Worm (Caenorhabditis elegans) whole organism, early embryonic: ENCODE measurements around the gene flp-10.

Experiments
- aly-1 ChIP-seq: sonication (generic microtip); optimal IDR thresholded peaks from 2 replicates; lab custom pipeline; 2016; ENCODE audit warnings: missing genetic modification characterization, missing compliant biosample characterization
- ama-1 ChIP-seq: fragments of 150-350 bp; optimal IDR thresholded peaks from 2 replicates; lab custom pipeline; 2014
- flt-1 ChIP-seq: fragments of 200-800 bp; sonication (Bioruptor generic); IDR thresholded peaks from 2 replicates; pipeline ENCODE4 v1.3.6; 2022; ENCODE audit warnings: missing genetic modification characterization, missing compliant biosample characterization
- tra-4 ChIP-seq: sonication (generic microtip); optimal IDR thresholded peaks from 2 replicates; lab custom pipeline; 2017; ENCODE audit warnings: missing genetic modification characterization, missing compliant biosample characterization

DNA sequence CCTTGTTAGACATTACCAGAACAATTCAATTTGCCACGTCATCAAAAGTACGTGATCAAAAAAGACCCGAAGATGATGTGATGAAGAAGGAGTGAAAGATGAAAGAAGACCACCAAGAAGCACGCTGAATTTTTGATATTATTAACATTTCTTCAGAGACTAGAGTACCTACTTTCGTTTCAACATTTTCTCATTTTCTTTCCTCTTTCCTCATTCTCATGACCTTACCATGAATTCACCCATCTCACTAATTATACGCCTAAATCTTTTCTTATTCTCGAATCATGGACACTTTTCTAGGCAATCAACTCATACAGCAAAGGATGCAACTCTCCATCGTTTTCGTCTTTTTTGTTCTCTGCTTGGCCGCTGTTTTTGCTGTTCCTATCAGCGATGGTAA, at the start of gene flp-10:
- TF ChIP-seq tra-4 (tag; lab: Kevin White, UChicago) (no peak), ama-1 (lab: Kevin White, UChicago) (no peak), aly-1 (tag; lab: Kevin White, UChicago) (no peak), flt-1 (GFP tag; lab: Robert Waterston, UW) (no peak)
